Worm (Caenorhabditis elegans) whole organism, midembryonic: Measurements from ENCODE around the gene ints-7.

Experiments
- T22C8.4 ChIP-seq: fragments of 200-800 bp; sonication (Bioruptor generic); IDR thresholded peaks from 2 replicates; pipeline ENCODE4 v1.3.6; 2022; ENCODE audit warnings: missing genetic modification characterization, missing compliant biosample characterization
- cog-1 ChIP-seq: sonication (generic microtip); optimal IDR thresholded peaks from 2 replicates; lab custom pipeline; 2016; ENCODE audit warnings: missing genetic modification characterization, missing compliant biosample characterization
- flt-1 ChIP-seq: fragments of 200-800 bp; sonication (Bioruptor generic); IDR thresholded peaks from 2 replicates; pipeline ENCODE4 v1.3.6; 2022; ENCODE audit warnings: missing genetic modification characterization, missing compliant biosample characterization
- klf-2 ChIP-seq: fragments of 200-800 bp; sonication (Bioruptor generic); conservative IDR thresholded peaks from 2 replicates; pipeline ENCODE4 v1.3.6; 2022; ENCODE audit warnings: missing genetic modification reagents, missing genetic modification characterization, missing compliant biosample characterization
- med-1 ChIP-seq: sonication (generic microtip); optimal IDR thresholded peaks from 2 replicates; lab custom pipeline; 2017; ENCODE audit warnings: missing genetic modification characterization, mild to moderate bottlenecking, missing compliant biosample characterization, antibody characterized with exemption, missing genetic modification reagents; ENCODE audit not compliant: insufficient read depth
- ref-1 ChIP-seq: fragments of 200-800 bp; sonication (Bioruptor generic); conservative IDR thresholded peaks from 2 replicates; pipeline ENCODE4 v1.3.6; 2022; ENCODE audit warnings: missing genetic modification reagents, missing genetic modification characterization, missing compliant biosample characterization
- tab-1 ChIP-seq: fragments of 200-800 bp; sonication (Bioruptor generic); IDR thresholded peaks from 2 replicates; pipeline ENCODE4 v1.3.6; 2022; ENCODE audit warnings: missing genetic modification characterization, missing compliant biosample characterization
- ztf-23 ChIP-seq: fragments of 200-800 bp; sonication (Bioruptor generic); IDR thresholded peaks from 2 replicates; pipeline ENCODE4 v1.3.6; 2022; ENCODE audit warnings: missing genetic modification reagents, missing genetic modification characterization, missing compliant biosample characterization
- ztf-29 ChIP-seq: fragments of 200-800 bp; sonication (Bioruptor generic); IDR thresholded peaks from 2 replicates; pipeline ENCODE4 v1.3.6; 2022; ENCODE audit warnings: missing genetic modification reagents, missing genetic modification characterization, missing compliant biosample characterization

The ints-7 gene

ce11 chrII:11611462-11611861, 28.8 kb downstream of the ints-7 start:
- no peak for TF ChIP-seq klf-2 (GFP tag; lab: Robert Waterston, UW)

- TF ChIP-seq ztf-23 (no peak), med-1 (GFP tag; lab: Kevin White, UChicago) (no peak), flt-1 (GFP tag; lab: Robert Waterston, UW) (no peak)
Observed at ce11 chrII:11612034-11612723, 29.5 kb downstream of the ints-7 start, which contains the start of gene F07A11.5. Gene F07A11.5, plus strand, starts transcription at chrII:11612300.

ce11 chrII:11614103-11614857, 31.6 kb downstream of the ints-7 start:
- TF ChIP-seq med-1 (GFP tag; lab: Kevin White, UChicago) (no peak), ztf-23 (no peak), ztf-29 (GFP tag; lab: Robert Waterston, UW) (no peak), flt-1 (GFP tag; lab: Robert Waterston, UW) (no peak), cog-1 (tag; lab: Kevin White, UChicago) (no peak), tab-1 (GFP tag; lab: Robert Waterston, UW) (no peak), klf-2 (GFP tag; lab: Robert Waterston, UW) (no peak), ref-1 (GFP tag; lab: Robert Waterston, UW) (no peak), T22C8.4 (GFP tag; lab: Robert Waterston, UW) (no peak)

- TF ChIP-seq ztf-23, result 0 out of 2 replicates have a peak, but pooled peaks have one; percentile 21
- no peak for TF ChIP-seq ref-1 (GFP tag; lab: Robert Waterston, UW)
Observed at ce11 chrII:11616333-11616942, 33.8 kb downstream of the ints-7 start.

- no peak for TF ChIP-seq ref-1 (GFP tag; lab: Robert Waterston, UW)
- peak; percentile 29; the same call in 1 of the 2 replicates for TF ChIP-seq flt-1 (GFP tag; lab: Robert Waterston, UW)
Observed at ce11 chrII:11617715-11618114, 35.1 kb downstream of the ints-7 start.

- TF ChIP-seq ztf-29 (GFP tag; lab: Robert Waterston, UW), result no peak
- no peak for TF ChIP-seq tab-1 (GFP tag; lab: Robert Waterston, UW)
- no peak for TF ChIP-seq klf-2 (GFP tag; lab: Robert Waterston, UW)
- TF ChIP-seq cog-1 (tag; lab: Kevin White, UChicago), result no peak
- TF ChIP-seq med-1 (GFP tag; lab: Kevin White, UChicago), result no peak
- no peak for TF ChIP-seq ref-1 (GFP tag; lab: Robert Waterston, UW)
- no peak for TF ChIP-seq ztf-23
- TF ChIP-seq flt-1 (GFP tag; lab: Robert Waterston, UW), result no peak
- TF ChIP-seq T22C8.4 (GFP tag; lab: Robert Waterston, UW), result no peak
Observed at ce11 chrII:11619171-11619570, 36.5 kb downstream of the ints-7 start.

- TF ChIP-seq ztf-29 (GFP tag; lab: Robert Waterston, UW), result no peak
- peak; percentile 33; the same call in 1 of the 2 replicates for TF ChIP-seq flt-1 (GFP tag; lab: Robert Waterston, UW)
Observed at ce11 chrII:11619895-11620439, 37.3 kb downstream of the ints-7 start.

- TF ChIP-seq ref-1 (GFP tag; lab: Robert Waterston, UW), result no peak
- no peak for TF ChIP-seq med-1 (GFP tag; lab: Kevin White, UChicago)
- no peak for TF ChIP-seq tab-1 (GFP tag; lab: Robert Waterston, UW)
Observed at ce11 chrII:11620630-11621246, 38.1 kb downstream of the ints-7 start.

- TF ChIP-seq T22C8.4 (GFP tag; lab: Robert Waterston, UW) (no peak), klf-2 (GFP tag; lab: Robert Waterston, UW) (no peak), cog-1 (tag; lab: Kevin White, UChicago) (no peak), med-1 (GFP tag; lab: Kevin White, UChicago) (no peak), ztf-23 (no peak), ztf-29 (GFP tag; lab: Robert Waterston, UW) (no peak), flt-1 (GFP tag; lab: Robert Waterston, UW) (no peak), ref-1 (GFP tag; lab: Robert Waterston, UW) (no peak), tab-1 (GFP tag; lab: Robert Waterston, UW) (no peak)
Observed at ce11 chrII:11621576-11621975, 38.9 kb downstream of the ints-7 start.

ce11 chrII:11622605-11623004, 40.0 kb downstream of the ints-7 start:
- no peak for TF ChIP-seq klf-2 (GFP tag; lab: Robert Waterston, UW)
- no peak for TF ChIP-seq ztf-23
- TF ChIP-seq cog-1 (tag; lab: Kevin White, UChicago), result no peak
- no peak for TF ChIP-seq ref-1 (GFP tag; lab: Robert Waterston, UW)
- TF ChIP-seq med-1 (GFP tag; lab: Kevin White, UChicago), result no peak
- no peak for TF ChIP-seq ztf-29 (GFP tag; lab: Robert Waterston, UW)
- TF ChIP-seq T22C8.4 (GFP tag; lab: Robert Waterston, UW), result no peak
- no peak for TF ChIP-seq tab-1 (GFP tag; lab: Robert Waterston, UW)
- TF ChIP-seq flt-1 (GFP tag; lab: Robert Waterston, UW), result no peak
